Worm (Caenorhabditis elegans): ENCODE measurements around the gene F12E12.2.
"Not testable (repeated sequence)": the region's sequence is repeated elsewhere in the genome, so short reads cannot be mapped to it uniquely, and the experiment has no call there.

ce11 chrII:3761599-3761998, 21.9 kb downstream of the F12E12.2 start, which contains the start of gene T24E12.6:
- not testable (repeated sequence) for TF ChIP-seq him-1, W03F9.2 (tag; optimal IDR thresholded peaks at IDR 0.05)

Data from whole organism, L4/young adult.